Worm (Caenorhabditis elegans) whole organism, mixed stage, embryonic: ENCODE results near the gene Y59A8A.8.
A peak's percentile ranks its signal among the peaks of the same experiment; 100 is the strongest.
"Not testable (repeated sequence)": the region's sequence is repeated elsewhere in the genome, so short reads cannot be mapped to it uniquely, and the experiment has no call there.

Experiments used
- M03D4.4 ChIP-seq: sonication (generic microtip); optimal IDR thresholded peaks from 2 replicates; lab custom pipeline; 2017; ENCODE audit warnings: mild to moderate bottlenecking, missing genetic modification characterization, missing compliant biosample characterization
- bed-3 ChIP-seq: fragments of 200-800 bp; sonication (Bioruptor generic); optimal IDR thresholded peaks from 3 replicates; lab custom pipeline; 2018; ENCODE audit warnings: mild to moderate bottlenecking, missing genetic modification characterization, moderate library complexity, missing compliant biosample characterization
- blmp-1 ChIP-seq: fragments of 150-350 bp; optimal IDR thresholded peaks from 2 replicates; lab custom pipeline; 2014; ENCODE audit warnings: missing biosample characterization, missing genetic modification characterization
- ceh-39 ChIP-seq: fragments of 150-350 bp; optimal IDR thresholded peaks from 2 replicates; lab custom pipeline; 2014; ENCODE audit warnings: missing biosample characterization, missing genetic modification characterization
- ceh-43 ChIP-seq: fragments of 200-800 bp; sonication (Bioruptor generic); optimal IDR thresholded peaks from 2 replicates; lab custom pipeline; 2018; ENCODE audit warnings: mild to moderate bottlenecking, missing genetic modification characterization, moderate library complexity, missing compliant biosample characterization
- ceh-83 ChIP-seq: fragments of 200-800 bp; sonication (Bioruptor generic); optimal IDR thresholded peaks from 2 replicates; lab custom pipeline; 2018; ENCODE audit warnings: mild to moderate bottlenecking, missing genetic modification characterization, missing compliant biosample characterization
- ces-1 ChIP-seq: fragments of 150-350 bp; optimal IDR thresholded peaks from 2 replicates; lab custom pipeline; 2014; ENCODE audit warnings: missing biosample characterization, missing genetic modification reagents, missing genetic modification characterization
- drap-1 ChIP-seq: fragments of 200-800 bp; sonication (Bioruptor generic); optimal IDR thresholded peaks from 3 replicates; lab custom pipeline; 2018; ENCODE audit warnings: mild to moderate bottlenecking, missing genetic modification characterization, missing compliant biosample characterization
- elt-1 ChIP-seq: sonication (generic microtip); optimal IDR thresholded peaks from 2 replicates; lab custom pipeline; 2017; ENCODE audit warnings: missing genetic modification characterization, mild to moderate bottlenecking, missing compliant biosample characterization, antibody characterized with exemption, moderate library complexity, borderline replicate concordance; ENCODE audit not compliant: insufficient read depth
- elt-3 ChIP-seq: fragments of 150-350 bp; optimal IDR thresholded peaks from 2 replicates; lab custom pipeline; 2014; ENCODE audit warnings: missing biosample characterization, missing genetic modification characterization
- flh-1 ChIP-seq: fragments of 200-800 bp; sonication (Bioruptor generic); optimal IDR thresholded peaks from 2 replicates; lab custom pipeline; 2018; ENCODE audit warnings: mild to moderate bottlenecking, missing genetic modification characterization, moderate library complexity, missing compliant biosample characterization
- ham-2 ChIP-seq: fragments of 200-800 bp; sonication (Bioruptor generic); optimal IDR thresholded peaks from 2 replicates; lab custom pipeline; 2018; ENCODE audit warnings: mild to moderate bottlenecking, missing genetic modification characterization, missing compliant biosample characterization
- hlh-1 ChIP-seq: fragments of 150-350 bp; optimal IDR thresholded peaks from 2 replicates; lab custom pipeline; 2014; ENCODE audit warnings: missing biosample characterization, missing genetic modification reagents, missing genetic modification characterization
- lin-13 ChIP-seq: fragments of 150-350 bp; optimal IDR thresholded peaks from 2 replicates; lab custom pipeline; 2014; ENCODE audit warnings: missing biosample characterization, missing genetic modification characterization
- lin-32 ChIP-seq: fragments of 200-800 bp; sonication (Bioruptor generic); optimal IDR thresholded peaks from 2 replicates; lab custom pipeline; 2018; ENCODE audit warnings: mild to moderate bottlenecking, missing genetic modification characterization, missing compliant biosample characterization
- lsy-2 ChIP-seq: fragments of 150-350 bp; optimal IDR thresholded peaks from 2 replicates; lab custom pipeline; 2014; ENCODE audit warnings: missing biosample characterization, missing genetic modification characterization
- mab-5 ChIP-seq: fragments of 150-350 bp; optimal IDR thresholded peaks from 2 replicates; lab custom pipeline; 2014; ENCODE audit warnings: missing biosample characterization, missing genetic modification characterization
- mep-1 ChIP-seq: fragments of 150-350 bp; optimal IDR thresholded peaks from 2 replicates; lab custom pipeline; 2017; ENCODE audit warnings: missing biosample characterization, missing genetic modification reagents, missing genetic modification characterization, inconsistent platforms
- mls-2 ChIP-seq: sonication (generic microtip); optimal IDR thresholded peaks from 2 replicates; lab custom pipeline; 2016; ENCODE audit warnings: mild to moderate bottlenecking, missing genetic modification characterization, moderate library complexity, missing compliant biosample characterization
- nhr-12 ChIP-seq: fragments of 150-350 bp; optimal IDR thresholded peaks from 2 replicates; lab custom pipeline; 2014; ENCODE audit warnings: missing biosample characterization, missing genetic modification characterization
- nhr-2 ChIP-seq: fragments of 150-350 bp; optimal IDR thresholded peaks from 2 replicates; lab custom pipeline; 2014; ENCODE audit warnings: missing biosample characterization, missing genetic modification characterization
- nhr-237 ChIP-seq: fragments of 150-350 bp; optimal IDR thresholded peaks from 2 replicates; lab custom pipeline; 2014; ENCODE audit warnings: missing biosample characterization, missing genetic modification characterization
- nhr-28 ChIP-seq: fragments of 150-350 bp; optimal IDR thresholded peaks from 2 replicates; lab custom pipeline; 2014; ENCODE audit warnings: missing biosample characterization, missing genetic modification characterization
- nhr-76 ChIP-seq: sonication (generic microtip); optimal IDR thresholded peaks from 2 replicates; lab custom pipeline; 2017; ENCODE audit warnings: missing biosample characterization, missing genetic modification characterization
- pha-4 ChIP-seq: fragments of 150-350 bp; optimal IDR thresholded peaks from 2 replicates; lab custom pipeline; 2018; ENCODE audit warnings: missing biosample characterization, missing genetic modification reagents, missing genetic modification characterization
- sem-2 ChIP-seq: fragments of 200-800 bp; sonication (Bioruptor generic); optimal IDR thresholded peaks from 2 replicates; lab custom pipeline; 2018; ENCODE audit warnings: mild to moderate bottlenecking, missing genetic modification characterization, missing compliant biosample characterization
- snpc-4 ChIP-seq: fragments of 150-350 bp; optimal IDR thresholded peaks from 2 replicates; lab custom pipeline; 2014; ENCODE audit warnings: missing biosample characterization, missing genetic modification characterization
- sptf-1 ChIP-seq: sonication (generic microtip); optimal IDR thresholded peaks from 2 replicates; lab custom pipeline; 2017; ENCODE audit warnings: mild to moderate bottlenecking, missing genetic modification characterization, moderate library complexity, missing compliant biosample characterization
- tbx-8 ChIP-seq: fragments of 200-800 bp; sonication (Bioruptor generic); optimal IDR thresholded peaks from 2 replicates; lab custom pipeline; 2018; ENCODE audit warnings: mild to moderate bottlenecking, missing genetic modification characterization, moderate library complexity, missing compliant biosample characterization
- unc-39 ChIP-seq: fragments of 150-350 bp; optimal IDR thresholded peaks from 2 replicates; lab custom pipeline; 2014; ENCODE audit warnings: missing biosample characterization, missing genetic modification characterization
- unc-62 ChIP-seq: fragments of 150-350 bp; optimal IDR thresholded peaks from 2 replicates; lab custom pipeline; 2014; ENCODE audit warnings: missing biosample characterization, missing genetic modification reagents, missing genetic modification characterization
- zip-8 ChIP-seq: fragments of 150-350 bp; optimal IDR thresholded peaks from 2 replicates; lab custom pipeline; 2014; ENCODE audit warnings: missing biosample characterization, missing genetic modification characterization

Gene Y59A8A.8

DNA sequence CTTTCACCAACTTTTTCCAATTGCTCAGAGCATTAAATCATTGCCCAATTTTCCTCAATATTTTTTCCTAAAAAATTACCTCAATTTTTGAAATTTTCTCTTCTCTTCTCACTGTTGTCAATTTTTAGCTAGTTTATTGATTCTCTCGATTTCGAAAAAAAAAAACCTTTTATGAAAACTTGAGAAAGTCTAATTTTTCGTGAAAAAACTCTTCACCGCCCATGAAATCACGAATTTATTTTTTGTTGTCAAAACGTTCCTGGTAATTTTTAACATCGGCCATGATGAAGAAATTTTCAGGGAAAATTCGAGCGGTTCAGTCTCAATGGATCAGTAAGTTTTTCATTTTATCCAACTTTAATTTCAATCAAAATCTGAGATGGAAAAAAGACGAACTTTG, 34.1 kb downstream of the Y59A8A.8 start, which contains the start of gene fbxa-157:
TSS of gene fbxa-157 (plus strand) at position 301 of the 400 bp plus-strand sequence.
- TF ChIP-seq tbx-8 (GFP tag; lab: Kevin White, UChicago) (no peak), bed-3 (no peak), nhr-28 (no peak), lin-32 (no peak), ces-1 (GFP tag; lab: Kevin White, UChicago) (no peak), blmp-1 (tag; lab: Kevin White, UChicago) (no peak), nhr-2 (tag; lab: Kevin White, UChicago) (no peak), ham-2 (GFP tag; lab: Kevin White, UChicago) (no peak), ceh-43 (GFP tag; lab: Kevin White, UChicago) (no peak), snpc-4 (tag; lab: Kevin White, UChicago) (no peak), mls-2 (tag; lab: Kevin White, UChicago) (no peak), ceh-83 (GFP tag; lab: Kevin White, UChicago) (no peak), unc-39 (tag; lab: Kevin White, UChicago) (no peak), lsy-2 (tag; lab: Kevin White, UChicago) (no peak), sem-2 (no peak), drap-1 (GFP tag; lab: Kevin White, UChicago) (no peak), elt-1 (tag; lab: Kevin White, UChicago) (no peak), sptf-1 (tag; lab: Kevin White, UChicago) (no peak), pha-4 (no peak)
- TF ChIP-seq, all 35 proteins: peak for 0

DNA sequence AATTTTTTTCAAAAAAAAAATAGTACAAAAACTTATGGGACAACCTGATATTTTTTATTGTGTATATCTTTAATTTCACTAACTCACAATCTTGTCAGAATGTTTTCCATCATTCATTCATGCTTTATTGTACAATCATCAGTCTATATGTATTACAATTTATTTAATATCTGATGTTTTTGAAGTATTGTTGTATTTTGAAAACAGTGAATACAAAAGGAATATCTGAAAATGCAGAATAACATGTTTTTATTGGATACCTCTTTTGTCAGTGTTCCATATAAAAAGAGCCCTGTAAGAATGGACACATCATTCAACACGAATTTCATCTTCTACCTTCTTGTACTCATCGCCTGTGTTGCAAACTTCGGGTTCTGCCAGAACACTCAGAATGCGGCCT, 38.4 kb downstream of the Y59A8A.8 start, which contains the start of gene C06H5.14:
TSS of gene C06H5.14 (plus strand) at position 301 of the 400 bp plus-strand sequence.
- not testable (repeated sequence) for TF ChIP-seq lin-13, hlh-1, mls-2 (tag; lab: Kevin White, UChicago)

DNA sequence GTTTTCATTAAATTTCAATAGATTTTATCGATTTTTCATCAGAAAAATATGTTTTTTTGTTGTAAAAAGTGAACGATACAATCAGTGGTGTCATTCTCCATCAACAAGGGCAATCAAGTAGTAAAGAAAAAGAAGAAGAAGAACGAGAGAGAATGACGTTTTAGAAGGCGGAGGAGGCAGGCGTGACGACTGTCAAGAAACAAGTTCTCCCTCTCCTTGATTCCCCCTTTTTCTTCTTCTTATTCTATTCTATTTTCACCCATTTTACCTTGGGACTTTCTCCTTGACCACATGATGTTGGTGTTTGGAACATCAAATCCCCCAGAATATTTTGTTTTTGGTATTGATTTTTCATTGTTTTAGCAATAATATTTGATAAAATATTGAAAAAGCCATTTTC, 40.4 kb downstream of the Y59A8A.8 start:
- TF ChIP-seq mep-1 = no peak
- no peak for TF ChIP-seq unc-62 (GFP tag; lab: Kevin White, UChicago)
- no peak for TF ChIP-seq lin-13 (tag; lab: Kevin White, UChicago)
- no peak for TF ChIP-seq zip-8 (tag; lab: Kevin White, UChicago)
- no peak for TF ChIP-seq elt-1 (tag; lab: Kevin White, UChicago)
- TF ChIP-seq M03D4.4 (tag; lab: Kevin White, UChicago) = no peak
- TF ChIP-seq nhr-28 = no peak
- no peak for TF ChIP-seq lin-32
- TF ChIP-seq nhr-237 (tag; lab: Kevin White, UChicago) = no peak
- no peak for TF ChIP-seq nhr-12
- no peak for TF ChIP-seq elt-3
- TF ChIP-seq sem-2 = no peak
- no peak for TF ChIP-seq nhr-76 (tag; lab: Kevin White, UChicago)
- no peak for TF ChIP-seq ceh-43 (GFP tag; lab: Kevin White, UChicago)

DNA sequence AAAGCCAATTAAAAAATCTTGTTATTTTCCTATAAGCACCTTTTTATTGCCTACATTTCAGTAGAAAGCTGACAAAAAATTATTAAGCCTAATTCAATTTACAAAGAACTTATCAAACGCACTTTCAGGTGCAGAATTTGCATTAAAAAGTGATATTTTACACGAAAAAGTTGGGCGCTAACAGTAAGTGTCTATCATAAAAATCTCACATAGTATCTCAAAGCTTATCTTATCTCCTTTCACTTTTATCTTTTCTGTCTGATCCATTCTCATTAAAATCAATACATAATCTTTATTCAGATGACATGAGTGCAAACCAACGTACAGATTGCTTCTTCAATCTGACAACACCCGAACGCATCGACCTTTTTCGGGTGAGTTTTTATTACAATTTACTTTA, 44.6 kb downstream of the Y59A8A.8 start, which contains the start of gene dcar-1:
TSS of gene dcar-1 (plus strand) at position 301 of the 400 bp plus-strand sequence.
- TF ChIP-seq M03D4.4 (tag; lab: Kevin White, UChicago) = no peak
- TF ChIP-seq elt-3 = peak; percentile 36
- TF ChIP-seq nhr-28 = no peak
- TF ChIP-seq ceh-39 (tag; lab: Kevin White, UChicago) = no peak
- TF ChIP-seq mab-5 (tag; lab: Kevin White, UChicago) = no peak
- TF ChIP-seq flh-1 (GFP tag; lab: Kevin White, UChicago) = no peak
- TF ChIP-seq, all 35 proteins: peak for 1
